Worm (Caenorhabditis elegans) whole organism, L4 larva: Measurements from ENCODE around the gene cyp-33C2.

Experiments
- F37D6.2 ChIP-seq: sonication (generic microtip); optimal IDR thresholded peaks from 2 replicates; lab custom pipeline; 2016; ENCODE audit warnings: mild to moderate bottlenecking, missing genetic modification characterization, missing compliant biosample characterization
- F49E8.2 ChIP-seq: sonication (generic microtip); optimal IDR thresholded peaks from 2 replicates; lab custom pipeline; 2016; ENCODE audit warnings: missing compliant biosample characterization, mild to moderate bottlenecking, missing genetic modification characterization, borderline replicate concordance
- T20F7.1 ChIP-seq: fragments of 200-800 bp; sonication (Bioruptor generic); optimal IDR thresholded peaks from 2 replicates; lab custom pipeline; 2018; ENCODE audit warnings: mild to moderate bottlenecking, missing genetic modification characterization, missing compliant biosample characterization
- T26A8.4 ChIP-seq: fragments of 200-800 bp; sonication (Bioruptor generic); IDR thresholded peaks from 2 replicates; pipeline ENCODE4 v1.3.6; 2022; ENCODE audit warnings: missing genetic modification characterization, missing compliant biosample characterization
- Y105C5A.15 ChIP-seq: fragments of 200-800 bp; sonication (Bioruptor generic); IDR thresholded peaks from 2 replicates; pipeline ENCODE4 v1.3.6; 2022; ENCODE audit warnings: missing genetic modification characterization, missing compliant biosample characterization
- Y48G9A.11 ChIP-seq: fragments of 200-800 bp; sonication (Bioruptor generic); IDR thresholded peaks from 2 replicates; pipeline ENCODE4 v1.3.6; 2022; ENCODE audit warnings: missing genetic modification reagents, missing genetic modification characterization, missing compliant biosample characterization
- Y75B8A.6 ChIP-seq: fragments of 200-800 bp; sonication (Bioruptor generic); IDR thresholded peaks from 2 replicates; pipeline ENCODE4 v1.3.6; 2022; ENCODE audit warnings: missing genetic modification reagents, missing genetic modification characterization, missing compliant biosample characterization
- ZK337.2 ChIP-seq: fragments of 200-800 bp; sonication (Bioruptor generic); IDR thresholded peaks from 2 replicates; pipeline ENCODE4 v1.3.6; 2022; ENCODE audit warnings: missing genetic modification reagents, missing genetic modification characterization, missing compliant biosample characterization
- aha-1 ChIP-seq: fragments of 150-350 bp; peaks from one replicate; lab custom pipeline; 2014; ENCODE audit warnings: missing biosample characterization, missing genetic modification characterization
- aly-2 ChIP-seq: sonication (generic microtip); optimal IDR thresholded peaks from 2 replicates; lab custom pipeline; 2018; ENCODE audit warnings: missing biosample characterization, missing genetic modification characterization
- attf-4 ChIP-seq: sonication (generic microtip); optimal IDR thresholded peaks from 3 replicates; lab custom pipeline; 2017; ENCODE audit warnings: missing biosample characterization, missing genetic modification characterization
- ceh-62 ChIP-seq: sonication (generic microtip); optimal IDR thresholded peaks from 2 replicates; lab custom pipeline; 2017; ENCODE audit warnings: missing biosample characterization, missing genetic modification characterization
- ctbp-1 ChIP-seq: fragments of 200-800 bp; sonication (Bioruptor generic); IDR thresholded peaks from 2 replicates; pipeline ENCODE4 v1.3.6; 2022; ENCODE audit warnings: missing genetic modification reagents, missing genetic modification characterization, missing compliant biosample characterization
- dmd-6 ChIP-seq: fragments of 200-800 bp; sonication (Bioruptor generic); IDR thresholded peaks from 2 replicates; pipeline ENCODE4 v1.3.6; 2022; ENCODE audit warnings: missing genetic modification reagents, missing genetic modification characterization, missing compliant biosample characterization
- dmd-8 ChIP-seq: fragments of 200-800 bp; sonication (Bioruptor generic); IDR thresholded peaks from 2 replicates; pipeline ENCODE4 v1.3.6; 2022; ENCODE audit warnings: missing genetic modification characterization, missing compliant biosample characterization
- dmd-9 ChIP-seq: fragments of 200-800 bp; sonication (Bioruptor generic); IDR thresholded peaks from 2 replicates; pipeline ENCODE4 v1.3.6; 2022; ENCODE audit warnings: missing genetic modification reagents, missing genetic modification characterization, missing compliant biosample characterization
- duxl-1 ChIP-seq: sonication (generic microtip); optimal IDR thresholded peaks from 2 replicates; lab custom pipeline; 2016; ENCODE audit warnings: mild to moderate bottlenecking, missing genetic modification characterization, moderate library complexity, missing compliant biosample characterization; ENCODE audit not compliant: poor library complexity
- egl-27 ChIP-seq: sonication (generic microtip); optimal IDR thresholded peaks from 3 replicates; lab custom pipeline; 2017; ENCODE audit warnings: missing biosample characterization, missing genetic modification reagents, missing genetic modification characterization
- fkh-10 ChIP-seq: fragments of 150-350 bp; optimal IDR thresholded peaks from 2 replicates; lab custom pipeline; 2014; ENCODE audit warnings: missing biosample characterization, missing genetic modification reagents, missing genetic modification characterization
- hif-1 ChIP-seq, 2 experiments: sonication (generic microtip); optimal IDR thresholded peaks; 2 replicates each; lab custom pipeline; 2016 to 2017; ENCODE audit warnings: missing compliant biosample characterization in 2 of 2, missing genetic modification characterization in 2 of 2, missing genetic modification reagents in 2 of 2, missing genotype in 2 of 2, mild to moderate bottlenecking in 1 of 2
- hlh-11 ChIP-seq: fragments of 200-800 bp; sonication (Bioruptor generic); optimal IDR thresholded peaks from 2 replicates; lab custom pipeline; 2018; ENCODE audit warnings: mild to moderate bottlenecking, missing genetic modification characterization, missing compliant biosample characterization
- hlh-30 ChIP-seq: sonication (generic microtip); optimal IDR thresholded peaks from 2 replicates; lab custom pipeline; 2017; ENCODE audit warnings: antibody characterized with exemption, mild to moderate bottlenecking, missing genetic modification characterization, missing compliant biosample characterization; ENCODE audit not compliant: insufficient read depth
- lin-29 ChIP-seq: fragments of 200-800 bp; sonication (Bioruptor generic); IDR thresholded peaks from 2 replicates; pipeline ENCODE4 v1.3.6; 2022; ENCODE audit warnings: missing genetic modification reagents, missing genetic modification characterization, missing compliant biosample characterization
- lin-38 ChIP-seq: fragments of 200-800 bp; sonication (Bioruptor generic); IDR thresholded peaks from 2 replicates; pipeline ENCODE4 v1.3.6; 2022; ENCODE audit warnings: missing genetic modification reagents, missing genetic modification characterization, missing compliant biosample characterization
- lir-3 ChIP-seq: sonication (generic microtip); optimal IDR thresholded peaks from 2 replicates; lab custom pipeline; 2016; ENCODE audit warnings: mild to moderate bottlenecking, missing genetic modification characterization, missing compliant biosample characterization
- lsy-2 ChIP-seq, 2 experiments: fragments of 150-350 bp in 1 of 2; sonication (generic microtip) in 1 of 2; optimal IDR thresholded peaks; 2 replicates each; lab custom pipeline; 2014 to 2017; ENCODE audit warnings: missing biosample characterization in 2 of 2, missing genetic modification characterization in 2 of 2
- mdl-1 ChIP-seq, 2 experiments: fragments of 150-350 bp in 1 of 2; sonication (generic microtip) in 1 of 2; optimal IDR thresholded peaks; 2 replicates each; lab custom pipeline; 2014 to 2017; ENCODE audit warnings: missing biosample characterization in 2 of 2, missing genetic modification characterization in 2 of 2
- mep-1 ChIP-seq: fragments of 150-350 bp; sonication (generic microtip); optimal IDR thresholded peaks from 3 replicates; lab custom pipeline; 2014; ENCODE audit warnings: missing biosample characterization, missing genetic modification characterization
- mxl-2 ChIP-seq: fragments of 200-800 bp; sonication (Bioruptor generic); conservative IDR thresholded peaks from 2 replicates; pipeline ENCODE4 v1.3.6; 2022; ENCODE audit warnings: missing genetic modification reagents, missing genetic modification characterization, missing compliant biosample characterization
- nhr-102 ChIP-seq: sonication (generic microtip); optimal IDR thresholded peaks from 2 replicates; lab custom pipeline; 2016; ENCODE audit warnings: mild to moderate bottlenecking, missing genetic modification characterization, moderate library complexity, missing compliant biosample characterization
- nhr-25 ChIP-seq: sonication (generic microtip); optimal IDR thresholded peaks from 2 replicates; lab custom pipeline; 2017; ENCODE audit warnings: missing genetic modification characterization, mild to moderate bottlenecking, missing compliant biosample characterization, antibody characterized with exemption, moderate library complexity, borderline replicate concordance; ENCODE audit not compliant: insufficient read depth
- nhr-28 ChIP-seq: fragments of 150-350 bp; optimal IDR thresholded peaks from 2 replicates; lab custom pipeline; 2014; ENCODE audit warnings: missing biosample characterization, missing genetic modification characterization
- nhr-48 ChIP-seq: sonication (generic microtip); optimal IDR thresholded peaks from 2 replicates; lab custom pipeline; 2016; ENCODE audit warnings: mild to moderate bottlenecking, missing genetic modification characterization, missing compliant biosample characterization
- pha-4 ChIP-seq, 2 experiments: fragments of 150-350 bp in 1 of 2; fragments of 200-800 bp in 1 of 2; sonication (Bioruptor generic) in 1 of 2; IDR thresholded peaks in 1 of 2; optimal IDR thresholded peaks in 1 of 2; 2 replicates each; pipeline versions ENCODE4 v1.3.6 to Lab custom; 2014 to 2022; ENCODE audit warnings: missing genetic modification characterization in 2 of 2, missing genetic modification reagents in 2 of 2, missing biosample characterization in 1 of 2, missing compliant biosample characterization in 1 of 2
- php-3 ChIP-seq: fragments of 200-800 bp; sonication (Bioruptor generic); IDR thresholded peaks from 2 replicates; pipeline ENCODE4 v1.3.6; 2022; ENCODE audit warnings: missing genetic modification reagents, missing genetic modification characterization, missing compliant biosample characterization
- rbr-2 ChIP-seq: sonication (generic microtip); optimal IDR thresholded peaks from 2 replicates; lab custom pipeline; 2016; ENCODE audit warnings: missing genotype, missing genetic modification characterization, missing compliant biosample characterization
- saeg-2 ChIP-seq: fragments of 200-800 bp; sonication (Bioruptor generic); IDR thresholded peaks from 2 replicates; pipeline ENCODE4 v1.3.6; 2022; ENCODE audit warnings: missing genetic modification reagents, missing genetic modification characterization, missing compliant biosample characterization
- set-16 ChIP-seq: fragments of 200-800 bp; sonication (Bioruptor generic); IDR thresholded peaks from 2 replicates; pipeline ENCODE4 v1.3.6; 2022; ENCODE audit warnings: missing genetic modification reagents, missing genetic modification characterization, missing compliant biosample characterization
- skn-1 ChIP-seq: fragments of 150-350 bp; optimal IDR thresholded peaks from 2 replicates; lab custom pipeline; 2014; ENCODE audit warnings: missing biosample characterization, missing genetic modification characterization
- spr-3 ChIP-seq: fragments of 200-800 bp; sonication (Bioruptor generic); optimal IDR thresholded peaks from 2 replicates; lab custom pipeline; 2018; ENCODE audit warnings: mild to moderate bottlenecking, missing genetic modification characterization, missing compliant biosample characterization
- tag-97 ChIP-seq: fragments of 200-800 bp; sonication (Bioruptor generic); IDR thresholded peaks from 2 replicates; pipeline ENCODE4 v1.3.6; 2022; ENCODE audit warnings: missing genetic modification characterization, missing compliant biosample characterization
- unc-130 ChIP-seq: sonication (generic microtip); optimal IDR thresholded peaks from 2 replicates; lab custom pipeline; 2016; ENCODE audit warnings: missing genetic modification reagents, missing genetic modification characterization, missing compliant biosample characterization
- unc-39 ChIP-seq: sonication (generic microtip); optimal IDR thresholded peaks from 2 replicates; lab custom pipeline; 2017; ENCODE audit warnings: missing biosample characterization, missing genetic modification characterization
- unc-62 ChIP-seq, 3 experiments: fragments of 150-350 bp in 1 of 3; sonication (generic microtip); optimal IDR thresholded peaks in 2 of 3; peaks in 1 of 3; 1 replicate in 1 of 3; 2 replicates in 2 of 3; lab custom pipeline; 2014 to 2017; ENCODE audit warnings: missing biosample characterization in 3 of 3, missing genetic modification characterization in 3 of 3, missing genetic modification reagents in 3 of 3, missing genotype in 1 of 3
- zfp-2 ChIP-seq: sonication (generic microtip); optimal IDR thresholded peaks from 2 replicates; lab custom pipeline; 2016; ENCODE audit warnings: mild to moderate bottlenecking, missing genetic modification characterization, missing compliant biosample characterization
- zip-11 ChIP-seq: fragments of 200-800 bp; sonication (Bioruptor generic); IDR thresholded peaks from 2 replicates; pipeline ENCODE4 v1.3.6; 2022; ENCODE audit warnings: missing genetic modification characterization, missing compliant biosample characterization
- zip-2 ChIP-seq: fragments of 150-350 bp; optimal IDR thresholded peaks from 2 replicates; lab custom pipeline; 2014; ENCODE audit warnings: missing biosample characterization, missing genetic modification characterization
- ztf-11 ChIP-seq: fragments of 150-350 bp; optimal IDR thresholded peaks from 2 replicates; lab custom pipeline; 2014; ENCODE audit warnings: missing biosample characterization, missing genetic modification characterization

cyp-33C2 gene

DNA sequence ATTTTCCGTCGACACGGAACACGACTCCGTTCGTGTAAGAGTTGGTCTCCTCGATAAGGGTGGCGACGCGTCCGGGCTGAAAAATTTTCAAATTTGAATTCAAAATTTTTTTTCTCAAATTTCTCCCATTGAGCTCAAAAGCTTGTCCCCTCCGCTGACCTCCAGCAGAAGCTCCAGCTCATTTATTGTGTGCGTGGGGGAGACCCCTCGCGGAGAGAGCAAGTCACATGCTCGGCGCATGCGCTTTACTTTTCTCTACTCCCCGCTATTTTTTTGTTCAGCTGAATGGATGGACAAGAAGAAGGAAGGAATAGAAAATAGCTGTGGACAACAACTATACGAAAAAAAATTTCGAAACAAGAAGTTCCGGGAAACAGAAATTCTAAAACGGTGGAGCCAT is 49.8 kb upstream of the cyp-33C2 start (continued):
- TF ChIP-seq ZK337.2 (GFP tag; lab: Robert Waterston, UW) (no peak), nhr-102 (tag; lab: Kevin White, UChicago) (no peak), saeg-2 (GFP tag; lab: Robert Waterston, UW) (no peak), T20F7.1 (GFP tag; lab: Kevin White, UChicago) (no peak), unc-39 (tag; lab: Kevin White, UChicago) (no peak), php-3 (GFP tag; lab: Robert Waterston, UW) (no peak), nhr-28 (peak; percentile 1)
- TF ChIP-seq, all 104 proteins: peak for 30

DNA sequence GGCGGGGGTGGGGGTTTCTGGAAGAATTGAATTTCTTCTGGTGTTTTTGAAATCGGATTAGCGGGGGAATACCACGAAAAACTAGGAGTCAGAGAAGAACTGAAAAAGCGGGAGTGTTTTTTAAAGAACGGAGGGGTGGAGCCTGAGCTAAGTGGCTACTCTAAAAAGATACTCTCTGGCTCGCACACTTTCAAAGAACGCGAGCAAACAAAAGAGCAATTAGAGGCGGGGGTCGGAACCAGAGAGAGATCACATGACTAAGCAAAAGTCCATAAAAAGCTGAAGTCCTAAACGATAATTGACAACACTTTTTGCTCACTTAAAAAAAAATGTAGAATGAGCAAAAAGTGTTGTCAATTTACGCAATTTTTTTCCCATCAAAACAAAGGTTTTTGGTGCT is 48.9 kb upstream of the cyp-33C2 start:
- no peak for TF ChIP-seq nhr-28
- TF ChIP-seq unc-130 = no peak
- no peak for TF ChIP-seq spr-3 (GFP tag; lab: Kevin White, UChicago)
- TF ChIP-seq aly-2 = no peak
- TF ChIP-seq lin-29 (GFP tag; lab: Robert Waterston, UW) = no peak
- TF ChIP-seq lsy-2 (tag; optimal IDR thresholded peaks at IDR 0.05; lab: Kevin White, UChicago) = peak in 1 of 2 experiments; percentile 26
- TF ChIP-seq Y48G9A.11 (GFP tag; lab: Robert Waterston, UW) = 0 out of 2 replicates have a peak, but pooled peaks have one; percentile 39
- TF ChIP-seq dmd-6 (GFP tag; lab: Robert Waterston, UW) = no peak
- TF ChIP-seq unc-62 (GFP tag; optimal IDR thresholded peaks at IDR 0.05 in 1 of 2; lab: Kevin White, UChicago) = peak in 1 of 2 experiments; percentile 14
- no peak for TF ChIP-seq unc-62 (tag; optimal IDR thresholded peaks at IDR 0.05; lab: Kevin White, UChicago)
- TF ChIP-seq duxl-1 (tag; lab: Kevin White, UChicago) = no peak
- no peak for TF ChIP-seq hif-1 (tag; optimal IDR thresholded peaks at IDR 0.05; lab: Kevin White, UChicago)
- peak; percentile 78 for TF ChIP-seq aha-1 (tag; lab: Kevin White, UChicago)
- no peak for TF ChIP-seq dmd-8
- TF ChIP-seq set-16 (GFP tag; lab: Robert Waterston, UW) = no peak
- TF ChIP-seq Y105C5A.15 (GFP tag; lab: Robert Waterston, UW) = no peak
- TF ChIP-seq hlh-30 (tag; lab: Kevin White, UChicago) = peak; percentile 62
- no peak for TF ChIP-seq nhr-25
- no peak for TF ChIP-seq zip-11 (GFP tag; lab: Robert Waterston, UW)
- peak; percentile 7 for TF ChIP-seq mep-1 (tag; lab: Kevin White, UChicago)
- TF ChIP-seq Y75B8A.6 = no peak
- no peak for TF ChIP-seq zfp-2 (tag; lab: Kevin White, UChicago)
- no peak for TF ChIP-seq lir-3 (tag; lab: Kevin White, UChicago)
- TF ChIP-seq mxl-2 (GFP tag; lab: Robert Waterston, UW) = no peak
- no peak for TF ChIP-seq mdl-1 (tag; optimal IDR thresholded peaks at IDR 0.05; lab: Kevin White, UChicago)
- TF ChIP-seq zip-2 = no peak
- no peak for TF ChIP-seq T26A8.4 (GFP tag; lab: Robert Waterston, UW)
- TF ChIP-seq dmd-9 (GFP tag; lab: Robert Waterston, UW) = no peak
- TF ChIP-seq hlh-11 (tag; lab: Kevin White, UChicago) = no peak
- TF ChIP-seq ztf-11 (tag; lab: Kevin White, UChicago) = no peak
- no peak for TF ChIP-seq ctbp-1 (GFP tag; lab: Robert Waterston, UW)
- no peak for TF ChIP-seq fkh-10 (GFP tag; lab: Kevin White, UChicago)
- no peak for TF ChIP-seq F49E8.2 (tag; lab: Kevin White, UChicago)
- no peak for TF ChIP-seq egl-27 (tag; lab: Kevin White, UChicago)
- TF ChIP-seq tag-97 (GFP tag; lab: Robert Waterston, UW) = no peak
- no peak for TF ChIP-seq rbr-2 (tag; lab: Kevin White, UChicago)
- TF ChIP-seq pha-4 (GFP tag; IDR thresholded peaks at IDR 0.05; lab: Robert Waterston, UW) = no peak
- TF ChIP-seq pha-4 (tag; optimal IDR thresholded peaks at IDR 0.05; lab: Kevin White, UChicago) = no peak
- TF ChIP-seq attf-4 (tag; lab: Kevin White, UChicago) = no peak
- TF ChIP-seq ceh-62 (tag; lab: Kevin White, UChicago) = no peak
- TF ChIP-seq F37D6.2 (tag; lab: Kevin White, UChicago) = no peak
- no peak for TF ChIP-seq unc-39 (tag; lab: Kevin White, UChicago)
- no peak for TF ChIP-seq lin-38 (GFP tag; lab: Robert Waterston, UW)
- TF ChIP-seq skn-1 (tag; lab: Kevin White, UChicago) = no peak
- TF ChIP-seq nhr-48 = no peak
